Worm (Caenorhabditis elegans) whole organism, mixed stage, embryonic: ENCODE measurements around the gene nstp-2.

Source experiments
- ceh-39 ChIP-seq: fragments of 150-350 bp; optimal IDR thresholded peaks from 2 replicates; lab custom pipeline; 2014; ENCODE audit warnings: missing biosample characterization, missing genetic modification characterization
- elt-3 ChIP-seq: fragments of 150-350 bp; optimal IDR thresholded peaks from 2 replicates; lab custom pipeline; 2014; ENCODE audit warnings: missing biosample characterization, missing genetic modification characterization
- lin-13 ChIP-seq: fragments of 150-350 bp; optimal IDR thresholded peaks from 2 replicates; lab custom pipeline; 2014; ENCODE audit warnings: missing biosample characterization, missing genetic modification characterization
- mep-1 ChIP-seq: fragments of 150-350 bp; optimal IDR thresholded peaks from 2 replicates; lab custom pipeline; 2017; ENCODE audit warnings: missing biosample characterization, missing genetic modification reagents, missing genetic modification characterization, inconsistent platforms
- nhr-12 ChIP-seq: fragments of 150-350 bp; optimal IDR thresholded peaks from 2 replicates; lab custom pipeline; 2014; ENCODE audit warnings: missing biosample characterization, missing genetic modification characterization
- nhr-28 ChIP-seq: fragments of 150-350 bp; optimal IDR thresholded peaks from 2 replicates; lab custom pipeline; 2014; ENCODE audit warnings: missing biosample characterization, missing genetic modification characterization
- snpc-4 ChIP-seq: fragments of 150-350 bp; optimal IDR thresholded peaks from 2 replicates; lab custom pipeline; 2014; ENCODE audit warnings: missing biosample characterization, missing genetic modification characterization
- tbx-8 ChIP-seq: fragments of 200-800 bp; sonication (Bioruptor generic); optimal IDR thresholded peaks from 2 replicates; lab custom pipeline; 2018; ENCODE audit warnings: mild to moderate bottlenecking, missing genetic modification characterization, moderate library complexity, missing compliant biosample characterization
- unc-39 ChIP-seq: fragments of 150-350 bp; optimal IDR thresholded peaks from 2 replicates; lab custom pipeline; 2014; ENCODE audit warnings: missing biosample characterization, missing genetic modification characterization

DNA sequence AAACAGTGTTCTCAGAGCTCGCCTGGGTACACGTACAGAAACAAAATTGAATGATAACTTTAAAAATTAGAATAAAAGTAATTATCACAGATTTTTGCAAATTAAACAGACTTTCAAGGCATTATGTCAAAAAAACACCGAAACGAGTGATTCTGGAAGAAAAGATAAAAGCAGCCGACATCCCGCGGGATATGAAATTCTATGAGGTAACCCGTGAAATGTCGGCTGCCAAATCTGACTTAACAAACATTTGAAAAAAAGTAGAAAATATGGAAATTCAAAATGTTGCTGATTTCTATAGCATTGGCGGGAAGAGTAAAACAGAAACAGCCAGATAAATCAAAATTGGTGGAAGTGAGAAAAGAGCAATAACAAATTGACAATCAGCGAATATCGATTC is 40.4 kb downstream of the nstp-2 start:
- TF ChIP-seq snpc-4 (tag; lab: Kevin White, UChicago) (no peak), ceh-39 (tag; lab: Kevin White, UChicago) (no peak), nhr-12 (tag; lab: Kevin White, UChicago) (no peak), nhr-28 (tag; lab: Kevin White, UChicago) (no peak), mep-1 (no peak), unc-39 (tag; lab: Kevin White, UChicago) (no peak), tbx-8 (GFP tag; lab: Kevin White, UChicago) (no peak), elt-3 (tag; lab: Kevin White, UChicago) (no peak), lin-13 (tag; lab: Kevin White, UChicago) (no peak)
